Fruit fly (Drosophila melanogaster): ENCODE data around the gene CG42779.

Gene CG42779

DNA sequence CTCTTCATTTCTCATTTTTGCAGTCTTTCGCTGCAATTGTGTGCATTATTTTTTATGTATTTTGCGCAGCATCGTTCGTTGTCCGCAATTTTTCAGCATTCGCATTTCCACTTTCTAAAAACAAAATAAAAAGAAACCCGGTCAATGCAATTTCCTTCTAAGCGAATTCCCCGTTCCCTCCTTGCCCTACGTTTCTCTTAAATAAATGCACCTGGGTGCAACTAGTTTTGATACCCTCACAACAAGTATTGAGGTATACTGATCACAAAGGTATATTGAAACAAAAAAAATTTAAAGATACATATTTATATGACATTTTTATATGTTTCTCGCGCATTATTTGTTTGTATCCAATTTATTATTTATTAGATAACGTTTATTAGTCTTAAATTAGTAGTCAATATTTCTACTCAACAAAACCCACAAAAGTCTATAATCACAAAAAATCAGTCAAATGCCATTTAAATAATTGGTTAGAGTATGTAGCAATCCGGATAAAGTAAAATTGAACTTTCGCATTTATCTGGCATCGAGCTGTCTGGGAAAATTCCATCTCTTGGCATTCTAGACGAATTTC lies 39.9 kb upstream of the CG42779 start (continued):
- TF ChIP-seq cg (GFP tag; optimal IDR thresholded peaks at IDR 0.05): no peak
- no peak for TF ChIP-seq zfh2 (GFP tag; optimal IDR thresholded peaks at IDR 0.05)
- no peak for TF ChIP-seq lab (GFP tag; optimal IDR thresholded peaks at IDR 0.05)
- peak; percentile 52 for TF ChIP-seq CG18262 (tag; optimal IDR thresholded peaks at IDR 0.05)
- TF ChIP-seq CG15479 (GFP tag; optimal IDR thresholded peaks at IDR 0.05): peak; percentile 79
- no peak for TF ChIP-seq hbn (GFP tag; IDR thresholded peaks at IDR 0.05; ENCODE audit: partially characterized antibody)
- TF ChIP-seq Usf (GFP tag; optimal IDR thresholded peaks at IDR 0.05): no peak
- no peak for TF ChIP-seq ssp (GFP tag; IDR thresholded peaks at IDR 0.05)
- no peak for TF ChIP-seq NFAT (GFP tag; IDR thresholded peaks at IDR 0.05)
- no peak for TF ChIP-seq Med (GFP tag)
- TF ChIP-seq run (tag; optimal IDR thresholded peaks at IDR 0.05): no peak
- no peak for TF ChIP-seq CG13624 (GFP tag; optimal IDR thresholded peaks at IDR 0.05)
- peak; percentile 94 for TF ChIP-seq D19A (tag; optimal IDR thresholded peaks at IDR 0.05)
- no peak for TF ChIP-seq stwl (tag; optimal IDR thresholded peaks at IDR 0.05)
- no peak for TF ChIP-seq nom (GFP tag; optimal IDR thresholded peaks at IDR 0.05)
- no peak for TF ChIP-seq Aef1 (GFP tag; IDR thresholded peaks at IDR 0.05)
- TF ChIP-seq CG6683 (GFP tag; optimal IDR thresholded peaks at IDR 0.05): no peak
- no peak for TF ChIP-seq CG7786 (GFP tag; optimal IDR thresholded peaks at IDR 0.05)
- TF ChIP-seq gfzf (GFP tag; optimal IDR thresholded peaks at IDR 0.05): no peak
- TF ChIP-seq gem (tag; optimal IDR thresholded peaks at IDR 0.05): peak; percentile 64
- no peak for TF ChIP-seq Deaf1 (tag; optimal IDR thresholded peaks at IDR 0.05)
- peak; percentile 57 for TF ChIP-seq CG2712 (tag; optimal IDR thresholded peaks at IDR 0.05)
- TF ChIP-seq CG9727 (GFP tag; optimal IDR thresholded peaks at IDR 0.05): no peak
- TF ChIP-seq MTF-1 (GFP tag; optimal IDR thresholded peaks at IDR 0.05; ENCODE audit: borderline replicate concordance): no peak
- no peak for TF ChIP-seq shn (GFP tag; optimal IDR thresholded peaks at IDR 0.05)
- no peak for TF ChIP-seq Hr51 (GFP tag; optimal IDR thresholded peaks at IDR 0.05)
- TF ChIP-seq CG10366 (GFP tag; IDR thresholded peaks at IDR 0.05): no peak
- TF ChIP-seq GATAe (GFP tag; conservative IDR thresholded peaks at IDR 0.05): no peak
- TF ChIP-seq CG8359 (GFP tag; optimal IDR thresholded peaks at IDR 0.05; ENCODE audit: borderline replicate concordance): no peak
- TF ChIP-seq h (optimal IDR thresholded peaks at IDR 0.05): no peak
- no peak for TF ChIP-seq Sox102F (GFP tag; optimal IDR thresholded peaks at IDR 0.05)
- no peak for TF ChIP-seq Doc2 (GFP tag; IDR thresholded peaks at IDR 0.05)
- TF ChIP-seq Dref (GFP tag; IDR thresholded peaks at IDR 0.05): no peak
- no peak for TF ChIP-seq D (optimal IDR thresholded peaks at IDR 0.05)
- peak; percentile 12 for TF ChIP-seq D (GFP tag; optimal IDR thresholded peaks at IDR 0.05)
- no peak for TF ChIP-seq btn (GFP tag; optimal IDR thresholded peaks at IDR 0.05)
- no peak for TF ChIP-seq CG10462 (GFP tag; optimal IDR thresholded peaks at IDR 0.05)
- no peak for TF ChIP-seq Dip2 (GFP tag; IDR thresholded peaks at IDR 0.05)
- TF ChIP-seq CG8290 (GFP tag; optimal IDR thresholded peaks at IDR 0.05): no peak
- no peak for TF ChIP-seq CG8290 (tag; optimal IDR thresholded peaks at IDR 0.05)
- TF ChIP-seq CG1529 (GFP tag; optimal IDR thresholded peaks at IDR 0.05): no peak
- no peak for TF ChIP-seq Hand (GFP tag; optimal IDR thresholded peaks at IDR 0.05)
- TF ChIP-seq wor (GFP tag; IDR thresholded peaks at IDR 0.05): no peak
- no peak for TF ChIP-seq CG12942 (GFP tag; optimal IDR thresholded peaks at IDR 0.05)
- TF ChIP-seq cas (GFP tag; IDR thresholded peaks at IDR 0.05): no peak
- TF ChIP-seq her (GFP tag; optimal IDR thresholded peaks at IDR 0.05): no peak
- peak; percentile 54; the same call in 1 of the 2 replicates for TF ChIP-seq CG31441 (GFP tag; IDR thresholded peaks at IDR 0.05)
- no peak for TF ChIP-seq CG18011 (GFP tag; optimal IDR thresholded peaks at IDR 0.05)
- no peak for TF ChIP-seq CG8089 (GFP tag; optimal IDR thresholded peaks at IDR 0.05)
- no peak for TF ChIP-seq CG10209 (GFP tag; optimal IDR thresholded peaks at IDR 0.05)
- TF ChIP-seq Taf1 (GFP tag; IDR thresholded peaks at IDR 0.05): no peak
- no peak for TF ChIP-seq ro (GFP tag; IDR thresholded peaks at IDR 0.05)

Measured in whole organism, embryonic.